Fruit fly (Drosophila melanogaster) whole organism, wandering third instar larva: ENCODE measurements around the gene Tps1.

Experiments
- CG32264 ChIP-seq: fragments of 200-800 bp; sonication (Bioruptor generic); optimal IDR thresholded peaks from 2 replicates; lab custom pipeline; 2016; ENCODE audit warnings: missing biosample characterization, missing genetic modification characterization
- GATAd ChIP-seq: sonication (Bioruptor generic); optimal IDR thresholded peaks from 2 replicates; lab custom pipeline; 2016; ENCODE audit warnings: missing biosample characterization, missing genetic modification characterization
- Hr78 ChIP-seq: fragments of >200 bp; optimal IDR thresholded peaks from 2 replicates; lab custom pipeline; 2017; ENCODE audit warnings: missing biosample characterization, missing genetic modification characterization
- OdsH ChIP-seq: fragments of 200-800 bp; sonication (Bioruptor generic); optimal IDR thresholded peaks from 2 replicates; lab custom pipeline; 2016; ENCODE audit warnings: missing biosample characterization, mild to moderate bottlenecking, missing genetic modification characterization
- Rel ChIP-seq, 2 experiments: fragments of 200-800 bp; sonication (Bioruptor generic) in 1 of 2; optimal IDR thresholded peaks; 2 replicates in 1 of 2; 3 replicates in 1 of 2; lab custom pipeline; 2016 to 2019; ENCODE audit warnings: mild to moderate bottlenecking in 2 of 2, missing biosample characterization in 2 of 2, missing genetic modification characterization in 2 of 2, moderate library complexity in 1 of 2
- brk ChIP-seq: fragments of 200-800 bp; sonication (Bioruptor generic); optimal IDR thresholded peaks from 2 replicates; lab custom pipeline; 2016; ENCODE audit warnings: missing biosample characterization, mild to moderate bottlenecking, missing genetic modification characterization
- h ChIP-seq: fragments of 200-800 bp; sonication (Bioruptor generic); optimal IDR thresholded peaks from 3 replicates; lab custom pipeline; 2016; ENCODE audit warnings: missing biosample characterization, mild to moderate bottlenecking, missing genetic modification characterization
- lola ChIP-seq: fragments of >200 bp; optimal IDR thresholded peaks from 2 replicates; lab custom pipeline; 2017; ENCODE audit warnings: missing biosample characterization, missing genetic modification characterization
- pan ChIP-seq: fragments of >200 bp; optimal IDR thresholded peaks from 2 replicates; lab custom pipeline; 2017

DNA sequence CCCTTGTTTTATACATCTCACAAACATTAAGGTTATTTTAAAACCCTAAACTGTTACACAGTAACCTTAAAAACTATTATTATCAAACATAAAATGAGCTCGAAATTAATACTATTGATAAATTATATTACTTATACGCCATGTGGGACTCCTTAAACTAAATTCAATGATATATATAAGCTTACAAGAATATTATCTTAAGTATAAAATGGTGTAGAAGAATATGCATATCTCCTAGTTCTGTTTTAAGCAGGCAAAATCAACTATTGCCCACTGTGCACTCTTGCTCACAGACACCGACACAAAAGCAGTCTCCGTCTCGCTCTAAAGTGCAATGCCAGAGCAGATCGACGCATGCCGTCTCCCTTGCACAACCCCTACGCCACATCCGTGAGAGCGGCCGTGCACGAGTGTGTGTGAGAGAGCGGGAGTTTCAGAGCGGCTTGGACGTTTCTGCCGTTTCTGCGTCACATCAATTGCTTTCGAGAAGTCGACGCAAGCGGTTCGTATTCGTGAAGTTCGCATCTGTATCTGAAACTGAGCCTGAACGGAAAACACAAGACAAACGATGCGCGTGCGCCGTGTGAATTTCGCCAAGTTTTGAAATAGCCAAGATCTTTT is 16.5 kb upstream of the Tps1 start:
- TF ChIP-seq brk (GFP tag; lab: Kevin White, UChicago) (no peak), lola (no peak), Hr78 (GFP tag; lab: Kevin White, UChicago) (no peak), OdsH (peak; percentile 67), CG32264 (GFP tag; lab: Kevin White, UChicago) (no peak), Rel (GFP tag; optimal IDR thresholded peaks at IDR 0.05; lab: Kevin White, UChicago) (no peak), Rel (tag; optimal IDR thresholded peaks at IDR 0.05; lab: Kevin White, UChicago) (no peak), pan (no peak), h (peak; percentile 66), GATAd (no peak)
